Worm (Caenorhabditis elegans): ENCODE measurements around the gene abu-14.

abu-14 gene

ce11 chrII:9222969-9223368 lies 4.0 kb downstream of the abu-14 start, which contains the start of gene ZK1067.3:
ZK1067.3 (plus strand) TSS chrII:9223269.
- TF ChIP-seq hmg-11 (tag; optimal IDR thresholded peaks at IDR 0.05): no peak
- no peak for TF ChIP-seq ztf-4 (tag; optimal IDR thresholded peaks at IDR 0.05)

ce11 chrII:9213055-9213708 lies 13.8 kb downstream of the abu-14 start, which contains the start of gene znfx-1:
znfx-1 (plus strand) TSS chrII:9213658.
- TF ChIP-seq ceh-9 (tag; optimal IDR thresholded peaks at IDR 0.05) (no peak), elt-2 (tag; optimal IDR thresholded peaks at IDR 0.05) (no peak), egl-5 (tag; optimal IDR thresholded peaks at IDR 0.05) (no peak), nhr-23 (tag; optimal IDR thresholded peaks at IDR 0.05) (no peak), elt-3 (tag; optimal IDR thresholded peaks at IDR 0.05) (no peak), skn-1 (tag; optimal IDR thresholded peaks at IDR 0.05) (no peak), nhr-77 (tag; optimal IDR thresholded peaks at IDR 0.05) (no peak), nfya-1 (tag; optimal IDR thresholded peaks at IDR 0.05; ENCODE audit: insufficient read depth) (no peak), unc-39 (tag; optimal IDR thresholded peaks at IDR 0.05) (no peak), lin-39 (tag; optimal IDR thresholded peaks at IDR 0.05) (no peak), ztf-4 (tag; optimal IDR thresholded peaks at IDR 0.05) (no peak), nhr-76 (tag; optimal IDR thresholded peaks at IDR 0.05) (no peak), elt-1 (tag; optimal IDR thresholded peaks at IDR 0.05) (no peak)

- TF ChIP-seq fkh-10 (GFP tag; optimal IDR thresholded peaks at IDR 0.05): no peak
- no peak for TF ChIP-seq ceh-16 (tag; optimal IDR thresholded peaks at IDR 0.05)
- no peak for TF ChIP-seq nhr-11 (tag; optimal IDR thresholded peaks at IDR 0.05)
- TF ChIP-seq skn-1 (tag; optimal IDR thresholded peaks at IDR 0.05): no peak
- TF ChIP-seq ztf-11 (tag; optimal IDR thresholded peaks at IDR 0.05): no peak
- no peak for TF ChIP-seq tbx-2 (tag; optimal IDR thresholded peaks at IDR 0.05)
- TF ChIP-seq mdl-1 (tag; optimal IDR thresholded peaks at IDR 0.05): no peak
- TF ChIP-seq ceh-28 (tag; optimal IDR thresholded peaks at IDR 0.05): no peak
- no peak for TF ChIP-seq nhr-28 (tag; optimal IDR thresholded peaks at IDR 0.05)
- no peak for TF ChIP-seq elt-3 (tag; optimal IDR thresholded peaks at IDR 0.05)
- TF ChIP-seq lsy-12 (tag; optimal IDR thresholded peaks at IDR 0.05): peak; percentile 58
- no peak for TF ChIP-seq nhr-237 (tag; optimal IDR thresholded peaks at IDR 0.05)
- no peak for TF ChIP-seq aly-2 (tag; optimal IDR thresholded peaks at IDR 0.05)
- no peak for TF ChIP-seq fkh-2 (tag; optimal IDR thresholded peaks at IDR 0.05)
- no peak for TF ChIP-seq ama-1 (optimal IDR thresholded peaks at IDR 0.05)
- peak; percentile 96 for TF ChIP-seq snpc-4 (tag; optimal IDR thresholded peaks at IDR 0.05)
- peak; percentile 5 for TF ChIP-seq jun-1 (tag; optimal IDR thresholded peaks at IDR 0.05)
- TF ChIP-seq hmg-11 (tag; optimal IDR thresholded peaks at IDR 0.05): no peak
- no peak for TF ChIP-seq sea-2 (GFP tag; optimal IDR thresholded peaks at IDR 0.05)
- TF ChIP-seq nhr-23 (tag; optimal IDR thresholded peaks at IDR 0.05): peak; percentile 11
- no peak for TF ChIP-seq eor-1 (tag; optimal IDR thresholded peaks at IDR 0.05)
- TF ChIP-seq nhr-77 (tag; optimal IDR thresholded peaks at IDR 0.05): no peak
- TF ChIP-seq elt-1 (tag; optimal IDR thresholded peaks at IDR 0.05): no peak
- TF ChIP-seq fos-1 (tag; optimal IDR thresholded peaks at IDR 0.05): no peak
- no peak for TF ChIP-seq ceh-82 (tag; optimal IDR thresholded peaks at IDR 0.05)
- TF ChIP-seq daf-12 (tag; optimal IDR thresholded peaks at IDR 0.05): no peak
- TF ChIP-seq egl-5 (tag; optimal IDR thresholded peaks at IDR 0.05): no peak
- TF ChIP-seq egl-27 (tag; optimal IDR thresholded peaks at IDR 0.05): no peak
- no peak for TF ChIP-seq mml-1 (tag; optimal IDR thresholded peaks at IDR 0.05)
- TF ChIP-seq nhr-76 (tag; optimal IDR thresholded peaks at IDR 0.05): no peak
- TF ChIP-seq nhr-43 (tag; optimal IDR thresholded peaks at IDR 0.05; ENCODE audit: poor library complexity, severe bottlenecking): peak; percentile 57
- no peak for TF ChIP-seq unc-62 (GFP tag; optimal IDR thresholded peaks at IDR 0.05)
- no peak for TF ChIP-seq R02D3.7 (tag; optimal IDR thresholded peaks at IDR 0.05)
- no peak for TF ChIP-seq nhr-67 (tag; optimal IDR thresholded peaks at IDR 0.05)
- TF ChIP-seq lin-39 (tag; optimal IDR thresholded peaks at IDR 0.05): no peak
- no peak for TF ChIP-seq pha-4 (tag; optimal IDR thresholded peaks at IDR 0.05)
- TF ChIP-seq nhr-12 (tag; optimal IDR thresholded peaks at IDR 0.05): no peak
- peak; percentile 26 for TF ChIP-seq pqm-1 (tag; optimal IDR thresholded peaks at IDR 0.05)
- TF ChIP-seq elt-2 (tag; optimal IDR thresholded peaks at IDR 0.05): peak; percentile 62
- TF ChIP-seq ZK546.5 (tag; optimal IDR thresholded peaks at IDR 0.05): no peak
- TF ChIP-seq nhr-25 (tag; optimal IDR thresholded peaks at IDR 0.05): peak; percentile 26
- no peak for TF ChIP-seq lin-15B (tag; optimal IDR thresholded peaks at IDR 0.05)
- no peak for TF ChIP-seq zag-1 (tag; optimal IDR thresholded peaks at IDR 0.05)
- TF ChIP-seq ztf-4 (tag; optimal IDR thresholded peaks at IDR 0.05): no peak
- TF ChIP-seq nfya-1 (tag; optimal IDR thresholded peaks at IDR 0.05; ENCODE audit: insufficient read depth): no peak
- TF ChIP-seq unc-39 (tag; optimal IDR thresholded peaks at IDR 0.05): no peak
- TF ChIP-seq ceh-9 (tag; optimal IDR thresholded peaks at IDR 0.05): no peak
Observed at ce11 chrII:9211684-9212083, 15.3 kb downstream of the abu-14 start.
